Fruit fly (Drosophila melanogaster) whole organism, embryonic: ENCODE data around the gene CG18596.

Source experiments
- CG13775 ChIP-seq: fragments of 200-800 bp; sonication (Bioruptor generic); optimal IDR thresholded peaks from 3 replicates; lab custom pipeline; 2017; ENCODE audit warnings: missing biosample characterization, mild to moderate bottlenecking, missing genetic modification characterization
- CG1602 ChIP-seq: fragments of 200-800 bp; sonication (Bioruptor generic); optimal IDR thresholded peaks from 3 replicates; lab custom pipeline; 2016; ENCODE audit warnings: missing biosample characterization, missing genetic modification characterization
- CG2120 ChIP-seq: fragments of 200-800 bp; sonication (Bioruptor generic); optimal IDR thresholded peaks from 3 replicates; lab custom pipeline; 2016; ENCODE audit warnings: missing biosample characterization, missing genetic modification characterization
- CG3995 ChIP-seq: fragments of 200-800 bp; sonication (Bioruptor generic); optimal IDR thresholded peaks from 3 replicates; lab custom pipeline; 2016; ENCODE audit warnings: missing biosample characterization, missing genetic modification characterization
- CG5953 ChIP-seq: fragments of 200-800 bp; sonication (Bioruptor generic); IDR thresholded peaks from 2 replicates; pipeline ENCODE4 v1.3.6; 2022; ENCODE audit warnings: missing biosample characterization, missing genetic modification characterization
- Lpt ChIP-seq: fragments of >200 bp; optimal IDR thresholded peaks from 2 replicates; lab custom pipeline; 2018; ENCODE audit warnings: missing biosample characterization, missing genetic modification characterization
- Sin3A ChIP-seq: fragments of >200 bp; optimal IDR thresholded peaks from 2 replicates; lab custom pipeline; 2018
- btn ChIP-seq: fragments of 200-800 bp; sonication (Bioruptor generic); optimal IDR thresholded peaks from 2 replicates; lab custom pipeline; 2016; ENCODE audit warnings: missing biosample characterization, missing genetic modification characterization
- her ChIP-seq: fragments of 200-800 bp; sonication (Bioruptor generic); optimal IDR thresholded peaks from 2 replicates; lab custom pipeline; 2016; ENCODE audit warnings: missing biosample characterization, missing genetic modification characterization
- hth ChIP-seq: fragments of >200 bp; optimal IDR thresholded peaks from 2 replicates; lab custom pipeline; 2017; ENCODE audit warnings: inconsistent platforms
- kni ChIP-seq: fragments of 200-800 bp; sonication (Bioruptor generic); optimal IDR thresholded peaks from 3 replicates; lab custom pipeline; 2017; ENCODE audit warnings: mild to moderate bottlenecking, missing biosample characterization, missing genetic modification reagents, missing genetic modification characterization
- tap ChIP-seq: fragments of 200-800 bp; optimal IDR thresholded peaks from 3 replicates; lab custom pipeline; 2019; ENCODE audit warnings: missing biosample characterization, mild to moderate bottlenecking, missing genetic modification characterization, moderate library complexity

dm6 chr3R:22341652-22342051 lies 34.1 kb upstream of the CG18596 start:
- TF ChIP-seq tap (tag; lab: Kevin White, UChicago) (no peak), Sin3A (lab: Kevin White, UChicago) (no peak), Lpt (no peak), CG5953 (GFP tag; lab: Robert Waterston, UW) (no peak), kni (GFP tag; lab: Kevin White, UChicago) (no peak), her (GFP tag; lab: Kevin White, UChicago) (no peak), CG2120 (GFP tag; lab: Kevin White, UChicago) (no peak), CG3995 (no peak), CG1602 (GFP tag; lab: Kevin White, UChicago) (no peak), hth (lab: Kevin White, UChicago) (no peak), btn (GFP tag; lab: Kevin White, UChicago) (no peak), CG13775 (GFP tag; lab: Kevin White, UChicago) (no peak)
